Worm (Caenorhabditis elegans) whole organism, late embryonic: ENCODE measurements around the gene cdl-1.

Source experiments
- F13H6.1 ChIP-seq: sonication (generic microtip); optimal IDR thresholded peaks from 2 replicates; lab custom pipeline; 2016; ENCODE audit warnings: missing genetic modification characterization, missing compliant biosample characterization
- Y22D7AL.16 ChIP-seq: sonication (generic microtip); optimal IDR thresholded peaks from 2 replicates; lab custom pipeline; 2016; ENCODE audit warnings: missing genetic modification characterization, missing compliant biosample characterization
- ama-1 ChIP-seq: fragments of 150-350 bp; optimal IDR thresholded peaks from 2 replicates; lab custom pipeline; 2014
- ceh-30 ChIP-seq: fragments of 150-350 bp; optimal IDR thresholded peaks from 2 replicates; lab custom pipeline; 2014; ENCODE audit warnings: missing biosample characterization, missing genetic modification characterization
- nfya-1 ChIP-seq: sonication (generic microtip); optimal IDR thresholded peaks from 2 replicates; lab custom pipeline; 2017; ENCODE audit warnings: missing genetic modification characterization, mild to moderate bottlenecking, missing compliant biosample characterization, antibody characterized with exemption, moderate library complexity
- pax-1 ChIP-seq: fragments of 150-350 bp; optimal IDR thresholded peaks from 2 replicates; lab custom pipeline; 2014; ENCODE audit warnings: missing biosample characterization, missing genetic modification characterization

DNA sequence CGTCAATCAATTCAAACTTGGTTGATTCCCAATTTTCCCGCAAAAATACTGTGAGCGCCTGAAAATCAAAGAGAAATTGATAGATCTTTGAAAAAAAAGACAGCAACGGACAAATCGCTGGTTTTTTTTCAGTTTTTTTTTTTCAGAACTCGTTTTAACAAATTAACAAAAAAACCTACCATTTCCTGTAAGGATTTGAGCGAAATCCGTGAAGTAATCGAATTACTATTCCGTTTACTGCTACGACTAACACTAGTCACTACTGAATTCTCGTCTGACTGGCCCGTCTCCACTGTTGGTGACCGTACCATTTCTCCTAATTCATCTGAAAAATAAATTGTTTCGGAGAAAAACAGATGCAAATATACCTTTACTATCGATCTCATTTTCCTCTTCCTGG lies 25.8 kb upstream of the cdl-1 start:
- TF ChIP-seq pax-1 (tag; lab: Kevin White, UChicago) (no peak), ama-1 (lab: Kevin White, UChicago) (no peak), Y22D7AL.16 (tag; lab: Kevin White, UChicago) (no peak), nfya-1 (tag; lab: Kevin White, UChicago) (no peak), F13H6.1 (tag; lab: Kevin White, UChicago) (no peak), ceh-30 (tag; lab: Kevin White, UChicago) (no peak)
